Worm (Caenorhabditis elegans) whole organism, L4 larva: Measurements from ENCODE around the gene ctg-2.

Experiments used
- daf-8 ChIP-seq: fragments of 200-800 bp; sonication (Bioruptor generic); IDR thresholded peaks from 2 replicates; pipeline ENCODE4 v1.3.6; 2022; ENCODE audit warnings: missing genetic modification characterization, missing compliant biosample characterization
- fkh-10 ChIP-seq: fragments of 150-350 bp; optimal IDR thresholded peaks from 2 replicates; lab custom pipeline; 2014; ENCODE audit warnings: missing biosample characterization, missing genetic modification reagents, missing genetic modification characterization
- nhr-76 ChIP-seq: fragments of 150-350 bp; optimal IDR thresholded peaks from 2 replicates; lab custom pipeline; 2014; ENCODE audit warnings: missing biosample characterization, missing genetic modification characterization
- pha-4 ChIP-seq, 2 experiments: fragments of 150-350 bp in 1 of 2; fragments of 200-800 bp in 1 of 2; sonication (Bioruptor generic) in 1 of 2; IDR thresholded peaks in 1 of 2; optimal IDR thresholded peaks in 1 of 2; 2 replicates each; pipeline versions ENCODE4 v1.3.6 to Lab custom; 2014 to 2022; ENCODE audit warnings: missing genetic modification characterization in 2 of 2, missing genetic modification reagents in 2 of 2, missing biosample characterization in 1 of 2, missing compliant biosample characterization in 1 of 2
- php-3 ChIP-seq: fragments of 200-800 bp; sonication (Bioruptor generic); IDR thresholded peaks from 2 replicates; pipeline ENCODE4 v1.3.6; 2022; ENCODE audit warnings: missing genetic modification reagents, missing genetic modification characterization, missing compliant biosample characterization
- tra-1 ChIP-seq: fragments of 200-800 bp; sonication (Bioruptor generic); IDR thresholded peaks from 2 replicates; pipeline ENCODE4 v1.3.6; 2022; ENCODE audit warnings: missing genetic modification reagents, missing genetic modification characterization, missing compliant biosample characterization

ce11 chrII:8520625-8521024, 5.8 kb downstream of the ctg-2 start, which contains the start of gene cht-2:
- TF ChIP-seq fkh-10 (GFP tag; lab: Kevin White, UChicago) (no peak), php-3 (GFP tag; lab: Robert Waterston, UW) (no peak), pha-4 (GFP tag; IDR thresholded peaks at IDR 0.05; lab: Robert Waterston, UW) (no peak), pha-4 (tag; optimal IDR thresholded peaks at IDR 0.05; lab: Kevin White, UChicago) (no peak), nhr-76 (tag; lab: Kevin White, UChicago) (no peak), tra-1 (no peak), daf-8 (GFP tag; lab: Robert Waterston, UW) (no peak)
